Worm (Caenorhabditis elegans) whole organism, mixed stage, embryonic: ENCODE data around the gene ZC262.13.

ENCODE experiments used
- hlh-1 ChIP-seq: fragments of 150-350 bp; optimal IDR thresholded peaks from 2 replicates; lab custom pipeline; 2014; ENCODE audit warnings: missing biosample characterization, missing genetic modification reagents, missing genetic modification characterization
- lsy-2 ChIP-seq: fragments of 150-350 bp; optimal IDR thresholded peaks from 2 replicates; lab custom pipeline; 2014; ENCODE audit warnings: missing biosample characterization, missing genetic modification characterization
- mep-1 ChIP-seq: fragments of 150-350 bp; optimal IDR thresholded peaks from 2 replicates; lab custom pipeline; 2017; ENCODE audit warnings: missing biosample characterization, missing genetic modification reagents, missing genetic modification characterization, inconsistent platforms
- nhr-28 ChIP-seq: fragments of 150-350 bp; optimal IDR thresholded peaks from 2 replicates; lab custom pipeline; 2014; ENCODE audit warnings: missing biosample characterization, missing genetic modification characterization
- pha-4 ChIP-seq: fragments of 150-350 bp; optimal IDR thresholded peaks from 2 replicates; lab custom pipeline; 2018; ENCODE audit warnings: missing biosample characterization, missing genetic modification reagents, missing genetic modification characterization
- snpc-4 ChIP-seq: fragments of 150-350 bp; optimal IDR thresholded peaks from 2 replicates; lab custom pipeline; 2014; ENCODE audit warnings: missing biosample characterization, missing genetic modification characterization
- sptf-1 ChIP-seq: sonication (generic microtip); optimal IDR thresholded peaks from 2 replicates; lab custom pipeline; 2017; ENCODE audit warnings: mild to moderate bottlenecking, missing genetic modification characterization, moderate library complexity, missing compliant biosample characterization

DNA sequence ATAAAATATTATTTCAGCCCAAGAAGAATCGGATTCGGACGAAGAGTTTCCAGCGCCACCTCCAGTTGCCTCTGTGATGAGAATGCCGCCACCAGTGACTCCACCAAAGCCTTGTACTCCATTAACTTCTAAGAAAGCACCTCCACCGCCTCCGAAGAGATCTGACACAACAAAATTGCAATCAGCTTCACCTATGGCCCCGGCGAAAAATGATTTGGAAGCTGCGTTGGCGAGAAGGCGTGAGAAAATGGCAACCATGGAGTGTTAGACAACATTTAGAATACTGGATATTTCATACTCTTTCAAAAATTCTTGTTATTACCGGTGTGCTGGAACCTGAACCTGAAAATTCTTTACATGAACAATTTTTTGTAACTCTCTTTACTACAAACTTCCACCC, 20.7 kb upstream of the ZC262.13 start:
- no peak for TF ChIP-seq pha-4
- TF ChIP-seq sptf-1 (tag; lab: Kevin White, UChicago), result no peak
- TF ChIP-seq mep-1, result no peak
- no peak for TF ChIP-seq nhr-28
- TF ChIP-seq lsy-2 (tag; lab: Kevin White, UChicago), result no peak
- TF ChIP-seq hlh-1 (tag; lab: Kevin White, UChicago), result no peak
- TF ChIP-seq snpc-4, result no peak
